Worm (Caenorhabditis elegans) whole organism, L4/young adult: Measurements from ENCODE around the gene dpy-27.

Experiments used
- W03F9.2 ChIP-seq: fragments of 150-350 bp; optimal IDR thresholded peaks from 2 replicates; lab custom pipeline; 2014; ENCODE audit warnings: missing biosample characterization, missing genetic modification characterization
- dao-5 ChIP-seq: sonication (generic microtip); optimal IDR thresholded peaks from 2 replicates; lab custom pipeline; 2016; ENCODE audit warnings: missing genotype, missing genetic modification characterization, moderate library complexity, missing compliant biosample characterization
- him-1 ChIP-seq: sonication (generic microtip); optimal IDR thresholded peaks from 2 replicates; lab custom pipeline; 2016; ENCODE audit warnings: missing genotype, missing genetic modification reagents, missing genetic modification characterization, missing compliant biosample characterization

dpy-27 gene

ce11 chrIII:3800240-3800933 is 19.1 kb downstream of the dpy-27 start, which contains the start of gene mtm-3:
TSS of gene mtm-3 (minus strand) at chrIII:3800467.
- TF ChIP-seq W03F9.2 (tag; lab: Kevin White, UChicago) (no peak), him-1 (tag; lab: Kevin White, UChicago) (no peak), dao-5 (no peak)

DNA sequence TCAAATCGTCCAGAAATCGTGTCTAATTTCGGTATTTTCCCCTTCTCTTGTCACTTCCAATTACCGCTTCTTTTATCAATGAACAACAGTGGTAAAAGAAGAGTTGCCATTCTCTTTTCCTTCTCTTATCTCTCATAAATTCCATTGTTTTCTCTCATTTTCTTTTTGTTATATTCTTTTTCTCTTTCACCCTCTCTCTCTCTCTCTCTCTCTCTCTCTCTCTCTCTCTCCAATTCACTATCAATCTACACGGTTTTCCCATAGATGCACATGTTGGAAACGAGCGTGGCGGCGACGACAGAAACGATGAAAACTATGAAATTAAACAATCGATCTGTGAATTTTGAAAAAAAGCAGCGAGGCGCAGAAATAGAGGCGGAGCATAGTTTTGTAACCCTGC is 20.3 kb downstream of the dpy-27 start:
- no peak for TF ChIP-seq W03F9.2 (tag; lab: Kevin White, UChicago)

- TF ChIP-seq him-1 (tag; lab: Kevin White, UChicago) (no peak), dao-5 (no peak), W03F9.2 (tag; lab: Kevin White, UChicago) (no peak)
These were observed 21.1 kb downstream of the dpy-27 start for ce11 chrIII:3798416-3798815.

DNA sequence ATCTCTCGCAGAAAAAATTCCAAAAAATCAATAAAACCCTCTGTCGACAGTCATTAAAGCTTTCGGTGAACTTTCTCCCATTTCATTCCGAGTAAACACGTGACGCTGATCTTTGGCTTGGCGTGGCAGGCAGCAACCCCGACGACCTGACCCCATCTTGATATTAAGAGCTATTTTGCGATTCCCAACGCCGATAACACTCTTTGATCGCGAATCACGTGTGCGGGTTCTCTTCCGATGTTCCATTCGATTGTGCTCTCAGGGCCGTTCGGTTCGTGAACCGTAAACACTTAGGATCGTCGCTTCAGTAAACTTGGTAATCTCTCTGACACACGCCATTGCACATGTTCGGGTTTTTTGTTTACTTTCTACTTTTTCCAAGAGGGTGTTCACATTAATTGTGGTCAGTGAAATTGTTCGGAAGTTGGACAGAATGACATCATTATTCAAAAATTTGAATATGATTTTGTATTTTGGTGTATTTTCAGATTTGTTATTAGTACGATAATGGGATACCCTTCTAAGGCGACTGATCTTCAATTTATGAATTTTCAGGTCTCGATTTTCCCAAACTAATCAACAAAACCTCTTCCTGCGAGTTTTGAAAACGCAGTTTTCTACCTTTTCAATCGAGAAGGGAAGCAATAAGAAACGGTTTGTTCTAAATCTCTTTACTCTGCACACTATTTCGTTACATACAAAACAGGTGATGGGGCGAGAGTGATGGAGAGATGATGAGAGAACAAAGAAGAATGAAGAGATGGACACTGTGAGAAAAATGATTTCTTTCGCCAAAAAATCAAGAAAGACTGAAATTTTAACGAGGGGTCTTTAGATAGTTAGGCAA is 22.1 kb downstream of the dpy-27 start:
- no peak for TF ChIP-seq W03F9.2 (tag; lab: Kevin White, UChicago)
- no peak for TF ChIP-seq him-1 (tag; lab: Kevin White, UChicago)
- no peak for TF ChIP-seq dao-5

DNA sequence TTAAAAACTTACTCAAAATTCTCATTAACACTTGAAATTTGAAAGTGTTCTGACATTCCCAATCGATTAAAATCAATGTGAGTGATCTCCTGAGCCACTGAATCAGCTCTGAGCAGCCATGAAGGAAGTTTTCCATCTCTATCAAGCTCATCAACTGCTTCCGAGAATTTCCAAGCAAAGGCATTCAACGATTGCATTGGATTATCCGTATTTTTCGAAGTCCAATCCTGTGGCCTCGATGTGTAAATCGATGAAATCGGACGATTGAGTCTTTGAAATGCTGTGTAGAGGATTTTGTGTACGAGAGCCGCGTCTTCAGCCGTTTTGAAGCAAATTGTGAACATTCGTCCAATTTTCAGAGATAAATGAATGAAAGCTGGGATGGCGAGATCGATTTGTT is 23.5 kb downstream of the dpy-27 start:
- TF ChIP-seq W03F9.2 (tag; lab: Kevin White, UChicago) (no peak), dao-5 (no peak), him-1 (tag; lab: Kevin White, UChicago) (no peak)

DNA sequence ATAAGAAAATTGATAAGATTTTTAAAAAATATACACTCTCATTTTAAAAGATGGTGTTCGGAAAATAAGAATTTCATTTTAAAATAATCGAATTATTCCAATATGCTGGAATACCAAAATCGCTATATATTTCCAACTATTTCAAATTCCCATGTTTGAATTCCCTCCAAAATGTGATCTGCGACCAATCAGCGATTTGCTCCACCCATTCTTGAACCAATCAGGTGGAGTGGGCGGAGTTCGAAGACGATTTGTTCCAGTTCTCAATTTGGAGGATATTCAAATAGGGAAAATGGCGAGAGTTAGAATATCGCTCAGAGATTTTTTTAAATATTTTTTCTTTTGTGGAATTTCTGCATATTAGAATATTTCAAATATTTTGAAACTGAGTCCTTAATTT is 28.6 kb downstream of the dpy-27 start:
- no peak for TF ChIP-seq W03F9.2 (tag; lab: Kevin White, UChicago)
- no peak for TF ChIP-seq dao-5
- TF ChIP-seq him-1 (tag; lab: Kevin White, UChicago), result no peak

ce11 chrIII:3789688-3790371 is 29.6 kb downstream of the dpy-27 start:
- no peak for TF ChIP-seq him-1 (tag; lab: Kevin White, UChicago)
- no peak for TF ChIP-seq W03F9.2 (tag; lab: Kevin White, UChicago)
- no peak for TF ChIP-seq dao-5

ce11 chrIII:3786427-3786935 is 33.0 kb downstream of the dpy-27 start, which contains the start of gene acy-3:
TSS of gene acy-3 (minus strand) at chrIII:3786477.
- TF ChIP-seq W03F9.2 (tag; lab: Kevin White, UChicago) (no peak), him-1 (tag; lab: Kevin White, UChicago) (no peak), dao-5 (no peak)

- TF ChIP-seq W03F9.2 (tag; lab: Kevin White, UChicago), result no peak
- no peak for TF ChIP-seq him-1 (tag; lab: Kevin White, UChicago)
- TF ChIP-seq dao-5, result no peak
These were observed 34.4 kb downstream of the dpy-27 start for ce11 chrIII:3785094-3785493.

DNA sequence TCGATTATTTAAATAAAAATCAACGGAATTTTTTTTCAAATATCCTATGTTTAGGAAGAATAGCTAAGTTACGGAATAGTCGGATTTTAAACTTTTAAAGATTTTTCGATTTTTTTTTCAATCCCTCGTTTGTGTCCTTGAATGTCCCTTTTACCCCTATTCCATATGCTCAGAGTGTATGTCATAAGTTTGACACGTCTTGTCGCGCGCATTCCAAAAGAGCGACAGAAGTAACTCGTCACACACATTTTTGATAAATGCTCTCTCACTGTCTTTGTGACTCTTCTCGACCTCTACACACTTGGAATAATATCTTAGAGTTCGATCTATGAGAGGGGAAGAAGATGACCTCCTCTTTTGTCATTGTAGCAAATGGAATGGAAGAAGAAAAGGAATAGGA is 35.6 kb downstream of the dpy-27 start:
- no peak for TF ChIP-seq dao-5
- TF ChIP-seq him-1 (tag; lab: Kevin White, UChicago), result no peak
- TF ChIP-seq W03F9.2 (tag; lab: Kevin White, UChicago), result no peak

DNA sequence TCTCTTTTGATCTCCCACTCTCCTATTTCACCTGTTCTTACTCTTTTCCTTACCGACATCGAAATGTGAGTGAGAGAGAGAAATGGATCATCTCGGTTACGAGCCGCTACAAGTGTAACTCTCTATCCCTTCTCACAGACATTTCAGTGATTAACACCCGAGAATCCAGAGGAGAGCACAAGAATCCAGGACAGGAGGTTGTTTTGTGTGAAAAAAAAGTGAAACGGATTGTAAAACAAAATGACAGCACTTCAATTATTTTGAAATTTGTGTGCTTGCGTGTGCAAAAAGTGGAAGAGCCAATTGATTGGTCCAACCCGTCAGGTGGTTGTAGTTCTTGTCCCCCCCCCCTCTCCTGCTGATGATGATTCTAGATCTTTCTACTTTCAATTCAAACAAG is 36.6 kb downstream of the dpy-27 start:
- no peak for TF ChIP-seq him-1 (tag; lab: Kevin White, UChicago)

DNA sequence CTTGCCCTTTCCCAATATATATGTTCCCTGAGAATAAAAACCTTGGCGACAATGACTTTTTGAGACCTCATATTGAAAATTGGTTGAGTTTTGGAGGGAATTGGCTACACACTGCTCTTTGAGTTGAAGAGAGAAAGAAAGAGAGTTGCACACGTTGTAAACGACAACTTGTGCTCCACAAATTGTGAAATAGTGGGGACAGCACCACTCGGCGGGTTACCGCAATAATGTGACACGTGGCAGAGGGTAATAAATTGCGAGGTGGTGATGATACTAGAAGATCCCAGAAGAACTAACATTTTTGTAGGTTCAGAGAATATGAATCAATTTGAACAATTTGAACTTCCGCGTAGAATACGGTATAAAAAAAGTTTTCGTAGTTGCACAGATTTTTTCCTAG is 37.7 kb downstream of the dpy-27 start:
- TF ChIP-seq him-1 (tag; lab: Kevin White, UChicago) (no peak), dao-5 (no peak), W03F9.2 (tag; lab: Kevin White, UChicago) (no peak)

DNA sequence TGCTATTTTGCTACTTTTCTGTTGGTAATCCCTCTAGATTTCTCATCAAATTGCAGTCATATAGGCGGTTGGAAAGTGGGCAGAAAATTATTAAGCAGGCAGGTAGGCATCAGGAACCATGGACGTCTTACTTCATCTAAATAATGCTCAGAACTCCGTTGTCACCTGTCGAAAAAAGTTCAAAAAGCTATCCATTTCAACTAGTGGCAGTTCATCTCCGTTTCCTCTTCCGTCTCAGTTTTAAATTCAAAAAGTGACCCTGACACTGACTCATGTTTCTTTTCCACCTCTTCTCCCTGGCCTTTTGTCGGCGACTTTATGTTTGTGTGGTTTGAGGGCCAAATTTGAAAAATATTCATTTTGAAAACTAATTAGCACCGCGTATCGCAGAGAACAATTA is 44.9 kb downstream of the dpy-27 start:
- TF ChIP-seq him-1 (tag; lab: Kevin White, UChicago), result no peak
- no peak for TF ChIP-seq dao-5
- no peak for TF ChIP-seq W03F9.2 (tag; lab: Kevin White, UChicago)

DNA sequence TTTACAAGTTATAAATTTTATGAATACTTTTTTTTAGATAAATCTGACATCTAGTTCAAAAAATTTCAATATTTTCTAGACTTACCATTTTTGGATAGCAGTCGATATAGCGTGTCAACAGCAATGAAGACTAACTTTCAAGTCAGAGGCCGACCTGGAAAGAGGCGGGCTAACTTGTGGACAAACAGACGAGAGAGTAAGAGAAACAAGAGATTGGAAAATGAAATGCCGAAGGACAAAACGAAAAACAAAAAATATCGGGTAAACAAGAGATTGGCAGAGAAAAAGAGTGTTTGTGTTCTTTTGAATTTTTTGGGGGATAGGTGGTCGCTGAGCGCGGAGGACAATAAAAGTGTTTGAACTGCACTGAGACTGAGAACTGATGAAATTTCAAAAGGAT is 46.3 kb downstream of the dpy-27 start, which contains the start of gene lec-4:
Gene lec-4, minus strand, starts transcription at position 154 of the 400 bp plus-strand sequence.
- no peak for TF ChIP-seq W03F9.2 (tag; lab: Kevin White, UChicago)
- TF ChIP-seq him-1 (tag; lab: Kevin White, UChicago), result no peak
- no peak for TF ChIP-seq dao-5
